Worm (Caenorhabditis elegans) whole organism, late embryonic: Measurements from ENCODE around the gene F54C9.11.

Experiments used
- C08G9.2 ChIP-seq: sonication (generic microtip); optimal IDR thresholded peaks from 2 replicates; lab custom pipeline; 2016; ENCODE audit warnings: mild to moderate bottlenecking, missing genetic modification characterization, moderate library complexity, missing compliant biosample characterization
- K02D7.2 ChIP-seq: sonication (generic microtip); optimal IDR thresholded peaks from 2 replicates; lab custom pipeline; 2017; ENCODE audit warnings: mild to moderate bottlenecking, missing genetic modification characterization, missing compliant biosample characterization
- T23F11.4 ChIP-seq: fragments of 200-800 bp; sonication (Bioruptor generic); optimal IDR thresholded peaks from 2 replicates; lab custom pipeline; 2018; ENCODE audit warnings: mild to moderate bottlenecking, missing genetic modification characterization, missing compliant biosample characterization
- Y22D7AL.16 ChIP-seq: sonication (generic microtip); optimal IDR thresholded peaks from 2 replicates; lab custom pipeline; 2016; ENCODE audit warnings: missing genetic modification characterization, missing compliant biosample characterization
- ahr-1 ChIP-seq: sonication (generic microtip); optimal IDR thresholded peaks from 2 replicates; lab custom pipeline; 2016; ENCODE audit warnings: missing genetic modification characterization, missing compliant biosample characterization
- ama-1 ChIP-seq: fragments of 150-350 bp; optimal IDR thresholded peaks from 2 replicates; lab custom pipeline; 2014
- ceh-14 ChIP-seq: sonication (generic microtip); optimal IDR thresholded peaks from 2 replicates; lab custom pipeline; 2016; ENCODE audit warnings: missing genotype, missing genetic modification characterization, missing compliant biosample characterization
- ceh-30 ChIP-seq: fragments of 150-350 bp; optimal IDR thresholded peaks from 2 replicates; lab custom pipeline; 2014; ENCODE audit warnings: missing biosample characterization, missing genetic modification characterization
- ceh-31 ChIP-seq: sonication (generic microtip); optimal IDR thresholded peaks from 2 replicates; lab custom pipeline; 2016; ENCODE audit warnings: missing genetic modification characterization, missing compliant biosample characterization
- ceh-6 ChIP-seq: fragments of 200-800 bp; sonication (Bioruptor generic); optimal IDR thresholded peaks from 2 replicates; lab custom pipeline; 2018; ENCODE audit warnings: mild to moderate bottlenecking, missing genetic modification characterization, missing compliant biosample characterization
- ceh-9 ChIP-seq: sonication (generic microtip); optimal IDR thresholded peaks from 2 replicates; lab custom pipeline; 2016; ENCODE audit warnings: mild to moderate bottlenecking, missing genetic modification characterization, inconsistent platforms, missing compliant biosample characterization
- che-1 ChIP-seq: sonication (generic microtip); optimal IDR thresholded peaks from 2 replicates; lab custom pipeline; 2016; ENCODE audit warnings: mild to moderate bottlenecking, missing genetic modification characterization, missing compliant biosample characterization
- dve-1 ChIP-seq: sonication (generic microtip); optimal IDR thresholded peaks from 2 replicates; lab custom pipeline; 2017; ENCODE audit warnings: antibody characterized with exemption, mild to moderate bottlenecking, missing genetic modification characterization, missing compliant biosample characterization
- eyg-1 ChIP-seq: sonication (generic microtip); optimal IDR thresholded peaks from 2 replicates; lab custom pipeline; 2016; ENCODE audit warnings: missing genotype, missing genetic modification characterization, missing compliant biosample characterization
- gmeb-2 ChIP-seq: sonication (generic microtip); optimal IDR thresholded peaks from 2 replicates; lab custom pipeline; 2016; ENCODE audit warnings: missing genetic modification characterization, inconsistent platforms, missing compliant biosample characterization
- hlh-13 ChIP-seq: fragments of 200-800 bp; sonication (Bioruptor generic); optimal IDR thresholded peaks from 2 replicates; lab custom pipeline; 2018; ENCODE audit warnings: mild to moderate bottlenecking, missing genetic modification characterization, missing compliant biosample characterization
- hlh-30 ChIP-seq: sonication (generic microtip); optimal IDR thresholded peaks from 2 replicates; lab custom pipeline; 2017; ENCODE audit warnings: antibody characterized with exemption, missing genetic modification characterization, missing compliant biosample characterization; ENCODE audit not compliant: insufficient read depth
- hlh-6 ChIP-seq: sonication (generic microtip); optimal IDR thresholded peaks from 2 replicates; lab custom pipeline; 2016; ENCODE audit warnings: missing genotype, missing genetic modification characterization, missing compliant biosample characterization
- hlh-8 ChIP-seq: sonication (generic microtip); optimal IDR thresholded peaks from 2 replicates; lab custom pipeline; 2016; ENCODE audit warnings: missing genotype, missing genetic modification characterization, missing compliant biosample characterization
- madf-2 ChIP-seq: sonication (generic microtip); optimal IDR thresholded peaks from 2 replicates; lab custom pipeline; 2017; ENCODE audit warnings: missing genetic modification characterization, missing compliant biosample characterization
- mec-3 ChIP-seq: sonication (generic microtip); optimal IDR thresholded peaks from 2 replicates; lab custom pipeline; 2016; ENCODE audit warnings: borderline replicate concordance, missing genetic modification characterization, missing compliant biosample characterization
- nhr-11 ChIP-seq: fragments of 150-350 bp; optimal IDR thresholded peaks from 2 replicates; lab custom pipeline; 2014; ENCODE audit warnings: missing biosample characterization, missing genetic modification characterization
- npax-4 ChIP-seq: sonication (generic microtip); optimal IDR thresholded peaks from 2 replicates; lab custom pipeline; 2016; ENCODE audit warnings: missing genetic modification characterization, missing compliant biosample characterization
- odd-2 ChIP-seq: sonication (generic microtip); optimal IDR thresholded peaks from 2 replicates; lab custom pipeline; 2017; ENCODE audit warnings: antibody characterized with exemption, mild to moderate bottlenecking, missing genetic modification characterization, missing compliant biosample characterization
- pat-9 ChIP-seq: fragments of 200-800 bp; sonication (Bioruptor generic); optimal IDR thresholded peaks from 2 replicates; lab custom pipeline; 2018; ENCODE audit warnings: mild to moderate bottlenecking, missing genetic modification characterization, moderate library complexity, missing compliant biosample characterization
- pax-1 ChIP-seq: fragments of 150-350 bp; optimal IDR thresholded peaks from 2 replicates; lab custom pipeline; 2014; ENCODE audit warnings: missing biosample characterization, missing genetic modification characterization
- pha-2 ChIP-seq: sonication (generic microtip); optimal IDR thresholded peaks from 2 replicates; lab custom pipeline; 2017; ENCODE audit warnings: mild to moderate bottlenecking, missing genetic modification characterization, missing compliant biosample characterization
- pha-4 ChIP-seq: fragments of 150-350 bp; optimal IDR thresholded peaks from 2 replicates; lab custom pipeline; 2018; ENCODE audit warnings: missing biosample characterization, missing genetic modification reagents, missing genetic modification characterization
- pqm-1 ChIP-seq: sonication (generic microtip); optimal IDR thresholded peaks from 2 replicates; lab custom pipeline; 2016; ENCODE audit warnings: missing genetic modification characterization, missing compliant biosample characterization
- pros-1 ChIP-seq: fragments of 150-350 bp; optimal IDR thresholded peaks from 2 replicates; lab custom pipeline; 2014; ENCODE audit warnings: missing biosample characterization, missing genetic modification reagents, missing genetic modification characterization
- rnt-1 ChIP-seq: sonication (generic microtip); optimal IDR thresholded peaks from 2 replicates; lab custom pipeline; 2016; ENCODE audit warnings: missing genetic modification characterization, missing compliant biosample characterization
- sdc-2 ChIP-seq: sonication (generic microtip); optimal IDR thresholded peaks from 2 replicates; lab custom pipeline; 2016; ENCODE audit warnings: missing genotype, missing genetic modification characterization, missing compliant biosample characterization
- tbx-2 ChIP-seq: sonication (generic microtip); optimal IDR thresholded peaks from 2 replicates; lab custom pipeline; 2016; ENCODE audit warnings: missing genetic modification characterization, missing compliant biosample characterization
- tbx-7 ChIP-seq: sonication (generic microtip); optimal IDR thresholded peaks from 2 replicates; lab custom pipeline; 2016; ENCODE audit warnings: missing genotype, missing genetic modification characterization, missing compliant biosample characterization
- ttx-3 ChIP-seq: sonication (generic microtip); optimal IDR thresholded peaks from 2 replicates; lab custom pipeline; 2016; ENCODE audit warnings: missing genetic modification reagents, missing genetic modification characterization, missing compliant biosample characterization
- unc-42 ChIP-seq: sonication (generic microtip); optimal IDR thresholded peaks from 2 replicates; lab custom pipeline; 2016; ENCODE audit warnings: missing genotype, missing genetic modification characterization, missing compliant biosample characterization
- unc-86 ChIP-seq: sonication (generic microtip); optimal IDR thresholded peaks from 2 replicates; lab custom pipeline; 2016; ENCODE audit warnings: missing genetic modification characterization, missing compliant biosample characterization
- ztf-16 ChIP-seq: sonication (generic microtip); optimal IDR thresholded peaks from 2 replicates; lab custom pipeline; 2017; ENCODE audit warnings: missing genetic modification characterization, missing compliant biosample characterization

Gene F54C9.11

DNA sequence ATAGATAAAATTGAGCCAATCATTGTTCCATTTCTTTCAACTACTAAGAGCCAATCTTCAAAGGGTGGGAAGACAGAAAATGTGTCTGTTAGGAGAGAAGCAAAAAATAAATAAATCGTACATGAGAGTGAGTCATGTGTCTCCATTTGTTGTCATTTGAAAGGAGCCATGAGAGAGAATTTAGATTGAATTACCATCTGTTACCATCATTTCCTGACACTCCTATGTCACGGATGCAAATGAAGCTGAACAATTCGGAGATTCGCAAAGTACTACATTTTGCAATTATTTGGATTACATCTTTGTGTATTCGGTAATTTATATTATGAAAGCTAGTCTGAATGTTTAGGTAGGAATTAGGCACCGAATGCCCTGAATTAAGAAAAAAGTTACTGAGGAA is 3.6 kb upstream of the F54C9.11 start:
- peak; percentile 81 for TF ChIP-seq unc-42
- TF ChIP-seq rnt-1 = no peak

DNA sequence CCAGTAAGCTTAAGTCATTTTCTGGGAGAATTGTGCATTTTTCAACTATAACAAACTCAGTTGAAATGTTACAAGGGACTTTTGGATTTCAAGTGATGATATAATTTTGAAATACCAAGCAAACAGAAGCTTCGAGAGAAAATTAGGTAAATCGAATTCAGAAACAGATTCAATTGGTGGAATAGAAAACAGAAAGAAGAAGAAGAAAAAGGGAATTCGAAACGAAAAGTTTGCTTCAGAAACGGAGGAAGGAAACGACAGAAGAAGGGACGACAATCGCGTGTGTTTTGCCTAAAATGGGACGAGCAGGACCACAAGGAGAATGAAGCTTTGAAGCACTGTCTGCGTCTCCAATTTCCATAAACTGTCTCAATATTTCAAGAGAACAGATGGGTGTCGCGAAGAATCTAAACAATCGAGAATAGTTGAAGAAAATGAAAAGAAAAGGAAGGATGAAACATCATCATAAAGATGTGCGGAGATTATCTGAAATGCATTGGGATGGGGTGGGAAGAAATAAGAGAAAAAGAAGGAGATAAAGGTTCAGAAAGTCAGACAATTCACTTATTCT is 2.9 kb upstream of the F54C9.11 start:
- TF ChIP-seq unc-42 = peak; percentile 96
- peak; percentile 54 for TF ChIP-seq ceh-31 (tag; lab: Kevin White, UChicago)
- TF ChIP-seq T23F11.4 = no peak

- TF ChIP-seq unc-86 (tag; lab: Kevin White, UChicago) (no peak), pat-9 (no peak), ztf-16 (tag; lab: Kevin White, UChicago) (no peak), dve-1 (tag; lab: Kevin White, UChicago) (no peak), pha-4 (tag; lab: Kevin White, UChicago) (no peak), ceh-6 (no peak), nhr-11 (tag; lab: Kevin White, UChicago) (no peak), gmeb-2 (tag; lab: Kevin White, UChicago) (no peak), ama-1 (lab: Kevin White, UChicago) (no peak), ceh-14 (tag; lab: Kevin White, UChicago) (no peak), hlh-30 (no peak)
- TF ChIP-seq, all 69 proteins: peak for 0
These were observed 1.0 kb upstream of the F54C9.11 start for ce11 chrII:8585921-8586320.

DNA sequence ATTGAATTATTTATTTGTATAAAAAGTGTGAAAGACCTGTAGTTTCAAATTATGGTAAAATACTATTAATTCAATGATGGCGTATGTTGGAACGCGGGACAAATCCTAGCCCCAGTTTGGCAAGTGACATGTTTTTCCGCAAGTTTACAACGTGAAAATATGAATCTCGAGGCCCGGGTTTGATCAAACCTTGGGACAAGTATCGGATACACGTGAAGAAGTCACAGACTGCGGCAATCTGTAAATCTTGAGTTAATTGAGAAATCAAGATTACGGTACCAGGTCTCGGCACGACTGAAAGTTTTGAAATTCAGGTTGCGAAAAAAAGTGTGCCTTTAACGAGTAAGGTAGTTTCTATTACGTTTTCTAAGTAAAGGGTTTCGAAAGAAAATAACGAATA is 1.9 kb downstream of the F54C9.11 start:
- TF ChIP-seq odd-2 (tag; lab: Kevin White, UChicago) = no peak
- TF ChIP-seq ama-1 (lab: Kevin White, UChicago) = peak; percentile 33
- TF ChIP-seq, all 69 proteins: peak for 1

DNA sequence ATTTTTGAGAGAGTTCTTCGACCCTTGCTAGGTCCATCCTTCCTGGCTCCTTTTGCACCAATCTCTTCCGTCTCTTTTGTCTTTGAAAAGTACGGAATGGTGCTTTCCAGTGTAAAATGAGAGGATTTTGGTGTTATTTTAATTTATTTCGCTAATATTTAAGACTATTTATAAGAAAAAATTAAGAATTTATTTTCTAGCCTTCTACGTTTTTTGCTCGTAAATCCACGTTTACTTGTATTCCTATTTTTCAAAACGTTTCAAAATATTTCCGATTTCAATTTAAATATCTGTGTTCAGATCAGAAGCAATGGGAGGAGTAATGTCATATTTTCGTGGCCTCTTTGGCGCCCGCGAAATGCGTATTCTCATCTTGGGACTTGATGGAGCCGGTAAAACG is 3.2 kb downstream of the F54C9.11 start, which contains the start of gene arl-1:
Gene arl-1, plus strand, starts transcription at position 301 of the 400 bp plus-strand sequence.
- no peak for TF ChIP-seq mec-3
- no peak for TF ChIP-seq tbx-7 (tag; lab: Kevin White, UChicago)
- TF ChIP-seq tbx-2 = no peak
- no peak for TF ChIP-seq ttx-3
- TF ChIP-seq sdc-2 (tag; lab: Kevin White, UChicago) = no peak

ce11 chrII:8577509-8578099 is 7.3 kb downstream of the F54C9.11 start, which contains the start of gene F54C9.9:
F54C9.9 (plus strand) TSS chrII:8578049.
- TF ChIP-seq madf-2 = no peak
- no peak for TF ChIP-seq pha-2 (tag; lab: Kevin White, UChicago)
- no peak for TF ChIP-seq npax-4
- no peak for TF ChIP-seq odd-2 (tag; lab: Kevin White, UChicago)
- no peak for TF ChIP-seq hlh-6 (tag; lab: Kevin White, UChicago)
- no peak for TF ChIP-seq tbx-2
- TF ChIP-seq gmeb-2 (tag; lab: Kevin White, UChicago) = no peak
- no peak for TF ChIP-seq pqm-1
- no peak for TF ChIP-seq sdc-2 (tag; lab: Kevin White, UChicago)
- TF ChIP-seq eyg-1 = no peak
- TF ChIP-seq che-1 (tag; lab: Kevin White, UChicago) = no peak
- no peak for TF ChIP-seq ceh-30 (tag; lab: Kevin White, UChicago)
- TF ChIP-seq Y22D7AL.16 (tag; lab: Kevin White, UChicago) = no peak

DNA sequence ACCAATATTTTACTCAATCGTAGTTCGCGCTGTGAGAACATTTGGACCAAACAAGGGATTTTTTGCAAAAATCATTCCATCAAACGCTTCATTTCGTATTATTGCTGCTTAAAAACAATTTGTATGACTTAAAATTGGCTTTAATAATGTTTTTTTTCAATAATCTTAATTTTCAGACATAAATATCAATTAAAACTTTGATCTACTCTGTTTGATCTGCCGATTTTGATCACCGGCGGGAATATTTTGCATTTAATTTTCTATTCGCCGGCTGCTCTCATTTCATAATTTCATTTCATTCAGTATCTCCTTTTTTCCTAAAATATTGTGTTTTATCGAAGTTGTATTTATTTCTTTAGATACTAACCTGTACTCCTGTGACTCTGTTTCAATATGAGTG is 9.7 kb downstream of the F54C9.11 start, which contains the start of gene puf-5:
Gene puf-5, plus strand, starts transcription at position 358 of the 400 bp plus-strand sequence.
- TF ChIP-seq mec-3 = no peak
- no peak for TF ChIP-seq pros-1 (tag; lab: Kevin White, UChicago)
- no peak for TF ChIP-seq pqm-1
- TF ChIP-seq ttx-3 = no peak
- no peak for TF ChIP-seq K02D7.2 (tag; lab: Kevin White, UChicago)
- no peak for TF ChIP-seq ceh-31 (tag; lab: Kevin White, UChicago)
- no peak for TF ChIP-seq pax-1 (tag; lab: Kevin White, UChicago)
- TF ChIP-seq C08G9.2 (tag; lab: Kevin White, UChicago) = no peak
- no peak for TF ChIP-seq hlh-13 (GFP tag; lab: Kevin White, UChicago)
- TF ChIP-seq ceh-9 (tag; lab: Kevin White, UChicago) = no peak
- no peak for TF ChIP-seq ahr-1 (tag; lab: Kevin White, UChicago)
- no peak for TF ChIP-seq ama-1 (lab: Kevin White, UChicago)
- TF ChIP-seq hlh-8 (tag; lab: Kevin White, UChicago) = no peak
- TF ChIP-seq hlh-6 (tag; lab: Kevin White, UChicago) = no peak
